Fruit fly (Drosophila melanogaster): ENCODE results near the gene Spn28Da.

Gene Spn28Da

DNA sequence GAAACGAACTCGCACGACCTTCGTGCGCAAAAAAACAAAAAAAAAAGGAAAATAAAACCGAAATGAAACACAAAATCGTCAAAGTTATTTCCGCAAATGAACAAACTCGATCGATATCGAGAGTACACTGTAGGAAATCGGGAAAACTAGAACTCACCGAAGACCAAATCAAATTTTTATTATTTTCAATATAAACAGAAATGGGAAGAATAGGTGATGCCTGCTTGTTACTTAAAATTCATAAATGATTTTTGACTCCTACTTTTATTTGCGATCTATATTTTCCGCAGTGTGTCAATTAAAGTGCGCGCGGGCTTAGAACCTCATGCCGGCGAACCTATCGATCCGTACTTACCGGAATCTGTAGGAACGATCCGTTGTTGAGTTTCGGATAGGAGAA is 13.3 kb downstream of the Spn28Da start (continued):
- TF ChIP-seq tio (GFP tag; optimal IDR thresholded peaks at IDR 0.05) (no peak), CG17829 (tag; optimal IDR thresholded peaks at IDR 0.05) (no peak), ind (GFP tag; optimal IDR thresholded peaks at IDR 0.05) (peak; percentile 5), CG8290 (GFP tag; optimal IDR thresholded peaks at IDR 0.05) (no peak), CG8290 (tag; optimal IDR thresholded peaks at IDR 0.05) (no peak), CG7372 (GFP tag; IDR thresholded peaks at IDR 0.05) (no peak), ssp (GFP tag; IDR thresholded peaks at IDR 0.05) (no peak), pum (GFP tag; optimal IDR thresholded peaks at IDR 0.05) (no peak), CG1603 (tag; optimal IDR thresholded peaks at IDR 0.05) (no peak), cad (GFP tag; optimal IDR thresholded peaks at IDR 0.05) (no peak), HmgD (GFP tag; optimal IDR thresholded peaks at IDR 0.05) (no peak), salm (tag; optimal IDR thresholded peaks at IDR 0.05) (no peak), sd (tag; optimal IDR thresholded peaks at IDR 0.05) (no peak), sens (GFP tag) (no peak), CG17912 (GFP tag; optimal IDR thresholded peaks at IDR 0.05) (no peak), CG15601 (tag; optimal IDR thresholded peaks at IDR 0.05) (no peak), CG17186 (GFP tag; optimal IDR thresholded peaks at IDR 0.05) (no peak), gro (GFP tag; optimal IDR thresholded peaks at IDR 0.05) (no peak), al (GFP tag; IDR thresholded peaks at IDR 0.05) (no peak), pros (GFP tag; optimal IDR thresholded peaks at IDR 0.05) (no peak), CG4854 (GFP tag; optimal IDR thresholded peaks at IDR 0.05) (no peak), Xbp1 (GFP tag; optimal IDR thresholded peaks at IDR 0.05) (no peak), Nf-YA (GFP tag; IDR thresholded peaks at IDR 0.05) (no peak), nmo (GFP tag; optimal IDR thresholded peaks at IDR 0.05) (no peak), oc (tag; optimal IDR thresholded peaks at IDR 0.05) (no peak), trem (tag; optimal IDR thresholded peaks at IDR 0.05) (no peak), CG8944 (GFP tag; optimal IDR thresholded peaks at IDR 0.05) (no peak), Oli (tag; optimal IDR thresholded peaks at IDR 0.05) (no peak), H2.0 (GFP tag; IDR thresholded peaks at IDR 0.05) (no peak), amos (GFP tag; IDR thresholded peaks at IDR 0.05; ENCODE audit: partially characterized antibody) (no peak), B-H1 (GFP tag; IDR thresholded peaks at IDR 0.05) (no peak; the same call in 2 of the 3 replicates), CG8281 (tag; optimal IDR thresholded peaks at IDR 0.05) (no peak), corto (GFP tag; optimal IDR thresholded peaks at IDR 0.05) (no peak), vfl (GFP tag; optimal IDR thresholded peaks at IDR 0.05) (no peak), bcd (GFP tag; optimal IDR thresholded peaks at IDR 0.05) (no peak), lmd (GFP tag; IDR thresholded peaks at IDR 0.05) (peak; percentile 15; the same call in 1 of the 2 replicates), Hand (GFP tag; optimal IDR thresholded peaks at IDR 0.05) (no peak), Dref (GFP tag; IDR thresholded peaks at IDR 0.05) (no peak), zfh1 (GFP tag; IDR thresholded peaks at IDR 0.05) (no peak), ato (GFP tag; IDR thresholded peaks at IDR 0.05; ENCODE audit: partially characterized antibody) (no peak), bigmax (GFP tag; optimal IDR thresholded peaks at IDR 0.05) (no peak), eve (GFP tag; optimal IDR thresholded peaks at IDR 0.05) (no peak), CG14667 (GFP tag; IDR thresholded peaks at IDR 0.05) (no peak), CG6654 (GFP tag; optimal IDR thresholded peaks at IDR 0.05) (no peak), CG42726 (GFP tag; IDR thresholded peaks at IDR 0.05; ENCODE audit: partially characterized antibody) (no peak), CG3281 (GFP tag; optimal IDR thresholded peaks at IDR 0.05) (no peak), CG8924 (tag; optimal IDR thresholded peaks at IDR 0.05) (no peak), CG9932 (GFP tag; IDR thresholded peaks at IDR 0.05) (peak; percentile 33; the same call in 1 of the 2 replicates), pho (GFP tag; optimal IDR thresholded peaks at IDR 0.05) (no peak), so (GFP tag; IDR thresholded peaks at IDR 0.05) (no peak), p53 (GFP tag; optimal IDR thresholded peaks at IDR 0.05) (no peak), wor (GFP tag; IDR thresholded peaks at IDR 0.05) (no peak), klu (GFP tag; IDR thresholded peaks at IDR 0.05) (no peak)

All from whole organism, embryonic.